Worm (Caenorhabditis elegans) whole organism, L4 larva: ENCODE results near the gene lin-66.
"Not testable (repeated sequence)": the region's sequence is repeated elsewhere in the genome, so short reads cannot be mapped to it uniquely, and the experiment has no call there.

Experiments used
- nhr-11 ChIP-seq: fragments of 150-350 bp; optimal IDR thresholded peaks from 2 replicates; lab custom pipeline; 2014; ENCODE audit warnings: missing biosample characterization, missing genetic modification characterization
- nhr-237 ChIP-seq: sonication (generic microtip); optimal IDR thresholded peaks from 2 replicates; lab custom pipeline; 2017; ENCODE audit warnings: missing biosample characterization, missing genetic modification characterization

ce11 chrIV:13910013-13910412 is 22.1 kb downstream of the lin-66 start:
- TF ChIP-seq nhr-11; nhr-237 (tag; lab: Kevin White, UChicago): not testable (repeated sequence)
